Worm (Caenorhabditis elegans): ENCODE data around the gene rbg-1.

The rbg-1 gene

ce11 chrX:15011526-15012274 is 28.4 kb downstream of the rbg-1 start:
- TF ChIP-seq unc-62 (GFP tag; optimal IDR thresholded peaks at IDR 0.05) = no peak

ce11 chrX:15013941-15014453 is 30.7 kb downstream of the rbg-1 start:
- no peak for TF ChIP-seq unc-62 (GFP tag; optimal IDR thresholded peaks at IDR 0.05)

- TF ChIP-seq unc-62 (GFP tag; optimal IDR thresholded peaks at IDR 0.05) = no peak
These were observed 32.8 kb downstream of the rbg-1 start for ce11 chrX:15016102-15016501.

ce11 chrX:15026008-15026407 is 42.7 kb downstream of the rbg-1 start, which contains the start of gene seb-3:
seb-3 (plus strand) TSS chrX:15026308.
- no peak for TF ChIP-seq unc-62 (GFP tag; optimal IDR thresholded peaks at IDR 0.05)

- TF ChIP-seq unc-62 (GFP tag; optimal IDR thresholded peaks at IDR 0.05) = no peak
These were observed 44.2 kb downstream of the rbg-1 start for ce11 chrX:15027566-15027965.

ce11 chrX:15027997-15028396 is 44.7 kb downstream of the rbg-1 start:
- TF ChIP-seq unc-62 (GFP tag; optimal IDR thresholded peaks at IDR 0.05) = no peak

ce11 chrX:15034787-15035186 is 51.5 kb downstream of the rbg-1 start, which contains the start of gene dsc-1:
dsc-1 (minus strand) TSS chrX:15034832.
- no peak for TF ChIP-seq unc-62 (GFP tag; optimal IDR thresholded peaks at IDR 0.05)

- no peak for TF ChIP-seq unc-62 (GFP tag; optimal IDR thresholded peaks at IDR 0.05)
These were observed 52.4 kb downstream of the rbg-1 start for ce11 chrX:15035748-15036147.

ce11 chrX:15036287-15036686 is 53.0 kb downstream of the rbg-1 start:
- no peak for TF ChIP-seq unc-62 (GFP tag; optimal IDR thresholded peaks at IDR 0.05)

All from whole organism, dauer.